Worm (Caenorhabditis elegans) whole organism, mixed stage, embryonic: ENCODE results near the gene C37C3.1.

Experiments used
- bed-3 ChIP-seq: fragments of 200-800 bp; sonication (Bioruptor generic); optimal IDR thresholded peaks from 3 replicates; lab custom pipeline; 2018; ENCODE audit warnings: mild to moderate bottlenecking, missing genetic modification characterization, moderate library complexity, missing compliant biosample characterization
- elt-1 ChIP-seq: sonication (generic microtip); optimal IDR thresholded peaks from 2 replicates; lab custom pipeline; 2017; ENCODE audit warnings: missing genetic modification characterization, mild to moderate bottlenecking, missing compliant biosample characterization, antibody characterized with exemption, moderate library complexity, borderline replicate concordance; ENCODE audit not compliant: insufficient read depth
- elt-3 ChIP-seq: fragments of 150-350 bp; optimal IDR thresholded peaks from 2 replicates; lab custom pipeline; 2014; ENCODE audit warnings: missing biosample characterization, missing genetic modification characterization
- mab-5 ChIP-seq: fragments of 150-350 bp; optimal IDR thresholded peaks from 2 replicates; lab custom pipeline; 2014; ENCODE audit warnings: missing biosample characterization, missing genetic modification characterization
- nhr-12 ChIP-seq: fragments of 150-350 bp; optimal IDR thresholded peaks from 2 replicates; lab custom pipeline; 2014; ENCODE audit warnings: missing biosample characterization, missing genetic modification characterization
- nhr-237 ChIP-seq: fragments of 150-350 bp; optimal IDR thresholded peaks from 2 replicates; lab custom pipeline; 2014; ENCODE audit warnings: missing biosample characterization, missing genetic modification characterization
- ztf-11 ChIP-seq: fragments of 150-350 bp; optimal IDR thresholded peaks from 2 replicates; lab custom pipeline; 2014; ENCODE audit warnings: missing biosample characterization, missing genetic modification characterization

DNA sequence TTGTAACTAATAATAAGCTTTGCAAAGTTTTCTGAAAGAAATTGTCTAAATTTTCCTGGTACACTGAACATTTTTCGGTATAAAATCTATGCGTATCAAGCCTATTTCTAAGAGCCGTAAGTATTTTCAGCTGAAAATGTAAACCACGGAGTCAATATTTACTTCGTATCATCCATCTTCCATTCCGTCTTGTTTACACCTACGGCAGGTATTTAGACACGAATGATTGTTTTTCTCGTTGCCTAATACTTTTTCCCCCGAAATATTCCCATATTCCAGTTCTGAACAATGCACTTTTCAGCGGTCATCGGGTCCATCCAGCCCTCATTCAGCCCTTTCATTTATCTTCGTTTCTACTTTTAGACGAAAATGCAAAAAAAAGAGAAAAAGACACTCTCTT is 10.1 kb upstream of the C37C3.1 start:
- TF ChIP-seq mab-5 (no peak), ztf-11 (tag; lab: Kevin White, UChicago) (no peak), elt-1 (tag; lab: Kevin White, UChicago) (no peak), nhr-237 (no peak), bed-3 (GFP tag; lab: Kevin White, UChicago) (no peak), nhr-12 (tag; lab: Kevin White, UChicago) (no peak), elt-3 (no peak)
